Worm (Caenorhabditis elegans) whole organism, L3 larva: ENCODE data around the gene F49F1.10.

Experiments
- fos-1 ChIP-seq: fragments of 150-350 bp; optimal IDR thresholded peaks from 2 replicates; lab custom pipeline; 2014; ENCODE audit warnings: missing biosample characterization, missing genetic modification characterization
- lin-15B ChIP-seq: fragments of 150-350 bp; optimal IDR thresholded peaks from 2 replicates; lab custom pipeline; 2014; ENCODE audit warnings: missing biosample characterization, missing genetic modification characterization
- pha-4 ChIP-seq: fragments of 150-350 bp; optimal IDR thresholded peaks from 2 replicates; lab custom pipeline; 2014; ENCODE audit warnings: missing biosample characterization, missing genetic modification reagents, missing genetic modification characterization
- unc-39 ChIP-seq: sonication (generic microtip); optimal IDR thresholded peaks from 4 replicates; lab custom pipeline; 2017; ENCODE audit warnings: missing biosample characterization, missing genetic modification characterization
- unc-62 ChIP-seq: fragments of 150-350 bp; sonication (generic microtip); optimal IDR thresholded peaks from 4 replicates; lab custom pipeline; 2014; ENCODE audit warnings: missing biosample characterization, missing genetic modification reagents, missing genetic modification characterization
- ztf-11 ChIP-seq: fragments of 150-350 bp; optimal IDR thresholded peaks from 2 replicates; lab custom pipeline; 2014; ENCODE audit warnings: missing biosample characterization, missing genetic modification characterization

DNA sequence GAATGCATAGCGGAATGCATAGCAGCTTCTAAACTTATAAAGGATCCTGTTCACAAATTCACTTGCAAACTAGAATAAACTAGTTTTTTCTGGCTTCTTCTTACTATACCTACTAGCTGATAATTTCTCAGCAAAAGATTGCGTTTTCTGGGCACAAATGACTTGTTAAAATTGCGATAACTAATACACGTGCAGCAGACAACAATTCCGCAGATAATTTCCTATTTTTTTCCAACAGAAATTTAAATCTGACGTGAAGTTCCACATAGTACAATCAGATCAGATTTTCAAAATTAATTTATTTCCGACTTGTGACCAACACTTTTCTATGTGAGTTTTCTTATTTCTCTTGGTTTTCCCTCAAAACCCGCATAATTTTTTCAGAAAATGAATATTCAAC lies 25.5 kb upstream of the F49F1.10 start, which contains the start of gene scrm-8:
- TF ChIP-seq lin-15B (tag; lab: Kevin White, UChicago) (no peak), unc-39 (tag; lab: Kevin White, UChicago) (no peak), unc-62 (GFP tag; lab: Kevin White, UChicago) (no peak), pha-4 (tag; lab: Kevin White, UChicago) (no peak), ztf-11 (tag; lab: Kevin White, UChicago) (no peak), fos-1 (tag; lab: Kevin White, UChicago) (no peak)
